Worm (Caenorhabditis elegans) whole organism, dauer: ENCODE measurements around the gene R160.13.

Experiments used
- unc-62 ChIP-seq: sonication (generic microtip); optimal IDR thresholded peaks from 2 replicates; lab custom pipeline; 2017; ENCODE audit warnings: missing biosample characterization, missing genetic modification reagents, missing genetic modification characterization

Gene R160.13

ce11 chrX:4371413-4371812 lies at the start of gene R160.13:
Gene R160.13 (minus strand): TSS chrX:4371513.
- no peak for TF ChIP-seq unc-62

ce11 chrX:4418751-4419150 lies 47.4 kb upstream of the R160.13 start, which contains the start of gene dop-1:
Gene dop-1 (minus strand): TSS chrX:4418851.
- TF ChIP-seq unc-62, result no peak

ce11 chrX:4415289-4415688 lies 44.0 kb upstream of the R160.13 start:
- no peak for TF ChIP-seq unc-62

- TF ChIP-seq unc-62, result no peak
Measured at ce11 chrX:4413206-4413605, 41.9 kb upstream of the R160.13 start.

ce11 chrX:4410280-4410911 lies 39.1 kb upstream of the R160.13 start:
- TF ChIP-seq unc-62, result no peak

ce11 chrX:4409591-4410279 lies 38.4 kb upstream of the R160.13 start:
- TF ChIP-seq unc-62, result no peak

- TF ChIP-seq unc-62, result no peak
Measured at ce11 chrX:4408466-4408865, 37.2 kb upstream of the R160.13 start.

- no peak for TF ChIP-seq unc-62
Measured at ce11 chrX:4404717-4405116, 33.4 kb upstream of the R160.13 start.

ce11 chrX:4402854-4403253 lies 31.5 kb upstream of the R160.13 start, which contains the start of gene D1079.1:
Gene D1079.1 (plus strand): TSS chrX:4403154.
- no peak for TF ChIP-seq unc-62

ce11 chrX:4400296-4400695 lies 29.0 kb upstream of the R160.13 start:
- TF ChIP-seq unc-62, result no peak

- no peak for TF ChIP-seq unc-62
Measured at ce11 chrX:4397460-4397859, 26.1 kb upstream of the R160.13 start.

- no peak for TF ChIP-seq unc-62
Measured at ce11 chrX:4395073-4395850, 23.9 kb upstream of the R160.13 start.

- TF ChIP-seq unc-62, result no peak
Measured at ce11 chrX:4391680-4392079, 20.4 kb upstream of the R160.13 start.

ce11 chrX:4388834-4389409 lies 17.6 kb upstream of the R160.13 start, which contains the start of gene dpy-23:
Gene dpy-23 (plus strand): TSS chrX:4389359.
- no peak for TF ChIP-seq unc-62

ce11 chrX:4386493-4386892 lies 15.2 kb upstream of the R160.13 start:
- no peak for TF ChIP-seq unc-62

ce11 chrX:4383316-4383936 lies 12.1 kb upstream of the R160.13 start, which contains the start of gene lst-2:
Gene lst-2 (minus strand): TSS chrX:4383366.
- no peak for TF ChIP-seq unc-62

ce11 chrX:4377689-4378088 lies 6.4 kb upstream of the R160.13 start, which contains the start of gene R160.12:
Gene R160.12 (minus strand): TSS chrX:4377789.
- TF ChIP-seq unc-62, result no peak
